Worm (Caenorhabditis elegans) whole organism, young adult: Measurements from ENCODE around the gene fut-8.

ENCODE experiments used
- B0035.1 ChIP-seq: sonication (generic microtip); optimal IDR thresholded peaks from 2 replicates; lab custom pipeline; 2016; ENCODE audit warnings: missing genetic modification characterization, mild to moderate bottlenecking, missing compliant biosample characterization, missing genotype, missing genetic modification reagents
- C17E4.6 ChIP-seq: fragments of 200-800 bp; sonication (Bioruptor generic); IDR thresholded peaks from 2 replicates; pipeline ENCODE4 v1.3.6; 2022; ENCODE audit warnings: missing genetic modification reagents, missing genetic modification characterization, missing compliant biosample characterization
- D2030.7 ChIP-seq: fragments of 200-800 bp; sonication (Bioruptor generic); IDR thresholded peaks from 2 replicates; pipeline ENCODE4 v1.3.6; 2022; ENCODE audit warnings: missing genetic modification reagents, missing genetic modification characterization, missing compliant biosample characterization
- F10E7.11 ChIP-seq: sonication (generic microtip); optimal IDR thresholded peaks from 2 replicates; lab custom pipeline; 2017; ENCODE audit warnings: mild to moderate bottlenecking, missing genetic modification characterization, moderate library complexity, missing compliant biosample characterization
- F22D6.2 ChIP-seq: sonication (generic microtip); optimal IDR thresholded peaks from 2 replicates; lab custom pipeline; 2016; ENCODE audit warnings: mild to moderate bottlenecking, missing genetic modification characterization, missing compliant biosample characterization
- F37B4.10 ChIP-seq: fragments of 200-800 bp; sonication (Bioruptor generic); IDR thresholded peaks from 2 replicates; pipeline ENCODE4 v1.3.6; 2022; ENCODE audit warnings: missing genetic modification characterization, missing compliant biosample characterization
- F57C9.4 ChIP-seq: sonication (generic microtip); optimal IDR thresholded peaks from 2 replicates; lab custom pipeline; 2017; ENCODE audit warnings: mild to moderate bottlenecking, missing genetic modification characterization, missing compliant biosample characterization
- K12H6.12 ChIP-seq: fragments of 200-800 bp; sonication (Bioruptor generic); optimal IDR thresholded peaks from 2 replicates; lab custom pipeline; 2018; ENCODE audit warnings: mild to moderate bottlenecking, missing genetic modification characterization, missing compliant biosample characterization
- T26A5.8 ChIP-seq: sonication (generic microtip); optimal IDR thresholded peaks from 2 replicates; lab custom pipeline; 2016; ENCODE audit warnings: missing genetic modification characterization, missing compliant biosample characterization
- Y53F4B.3 ChIP-seq: fragments of 200-800 bp; sonication (Bioruptor generic); IDR thresholded peaks from 2 replicates; pipeline ENCODE4 v1.3.6; 2022; ENCODE audit warnings: missing genetic modification reagents, missing genetic modification characterization, missing compliant biosample characterization
- Y67H2A.10 ChIP-seq: fragments of 200-800 bp; sonication (Bioruptor generic); conservative IDR thresholded peaks from 2 replicates; pipeline ENCODE4 v1.3.6; 2022; ENCODE audit warnings: missing genetic modification reagents, missing genetic modification characterization, missing compliant biosample characterization
- Y79H2A.3 ChIP-seq: fragments of 200-800 bp; sonication (Bioruptor generic); conservative IDR thresholded peaks from 2 replicates; pipeline ENCODE4 v1.3.6; 2022; ENCODE audit warnings: missing genetic modification reagents, missing genetic modification characterization, missing compliant biosample characterization
- ZK185.1 ChIP-seq: sonication (generic microtip); optimal IDR thresholded peaks from 2 replicates; lab custom pipeline; 2016; ENCODE audit warnings: mild to moderate bottlenecking, missing genetic modification characterization, missing compliant biosample characterization; ENCODE audit not compliant: poor library complexity, severe bottlenecking
- aptf-3 ChIP-seq: fragments of 200-800 bp; sonication (Bioruptor generic); IDR thresholded peaks from 2 replicates; pipeline ENCODE4 v1.3.6; 2022; ENCODE audit warnings: missing genetic modification characterization, missing compliant biosample characterization
- athp-1 ChIP-seq: sonication (generic microtip); optimal IDR thresholded peaks from 2 replicates; lab custom pipeline; 2017; ENCODE audit warnings: mild to moderate bottlenecking, missing genetic modification characterization, missing compliant biosample characterization
- cebp-2 ChIP-seq: fragments of 200-800 bp; sonication (Bioruptor generic); IDR thresholded peaks from 2 replicates; pipeline ENCODE4 v1.3.6; 2022; ENCODE audit warnings: missing genetic modification characterization, missing compliant biosample characterization
- chd-7 ChIP-seq: sonication (generic microtip); optimal IDR thresholded peaks from 2 replicates; lab custom pipeline; 2016; ENCODE audit warnings: mild to moderate bottlenecking, missing genetic modification characterization, moderate library complexity, missing compliant biosample characterization
- die-1 ChIP-seq: sonication (generic microtip); optimal IDR thresholded peaks from 2 replicates; lab custom pipeline; 2016; ENCODE audit warnings: missing genotype, mild to moderate bottlenecking, missing genetic modification characterization, missing compliant biosample characterization
- dox-1 ChIP-seq: fragments of 200-800 bp; sonication (Bioruptor generic); IDR thresholded peaks from 2 replicates; pipeline ENCODE4 v1.3.6; 2022; ENCODE audit warnings: missing genetic modification reagents, missing genetic modification characterization, missing compliant biosample characterization
- efl-1 ChIP-seq: fragments of 150-350 bp; optimal IDR thresholded peaks from 2 replicates; lab custom pipeline; 2014; ENCODE audit warnings: missing biosample characterization, missing genetic modification reagents, missing genetic modification characterization
- ekl-4 ChIP-seq: fragments of 200-800 bp; sonication (Bioruptor generic); IDR thresholded peaks from 2 replicates; pipeline ENCODE4 v1.3.6; 2022; ENCODE audit warnings: missing genetic modification reagents, missing genetic modification characterization, missing compliant biosample characterization
- hlh-12 ChIP-seq: sonication (generic microtip); optimal IDR thresholded peaks from 2 replicates; lab custom pipeline; 2016; ENCODE audit warnings: missing genetic modification characterization, missing compliant biosample characterization
- lin-35 ChIP-seq, 3 experiments: fragments of 150-350 bp in 2 of 3; sonication (generic microtip) in 1 of 3; optimal IDR thresholded peaks; 2 replicates each; lab custom pipeline; 2014 to 2018; ENCODE audit warnings: missing biosample characterization in 3 of 3, missing genetic modification characterization in 3 of 3, missing genetic modification reagents in 3 of 3
- lin-54 ChIP-seq: fragments of 200-800 bp; sonication (Bioruptor generic); optimal IDR thresholded peaks from 2 replicates; lab custom pipeline; 2018; ENCODE audit warnings: mild to moderate bottlenecking, missing genetic modification characterization, missing compliant biosample characterization
- lir-1 ChIP-seq: fragments of 200-800 bp; sonication (Bioruptor generic); conservative IDR thresholded peaks from 2 replicates; pipeline ENCODE4 v1.3.6; 2022; ENCODE audit warnings: missing genetic modification reagents, missing genetic modification characterization, missing compliant biosample characterization
- lsy-27 ChIP-seq: sonication (generic microtip); optimal IDR thresholded peaks from 2 replicates; lab custom pipeline; 2017; ENCODE audit warnings: missing genetic modification characterization, mild to moderate bottlenecking, missing compliant biosample characterization, antibody characterized with exemption, missing genotype, borderline replicate concordance; ENCODE audit not compliant: insufficient read depth
- madf-3 ChIP-seq: fragments of 200-800 bp; sonication (Bioruptor generic); IDR thresholded peaks from 2 replicates; pipeline ENCODE4 v1.3.6; 2022; ENCODE audit warnings: missing genetic modification reagents, missing genetic modification characterization, missing compliant biosample characterization
- nfya-1 ChIP-seq: sonication (generic microtip); optimal IDR thresholded peaks from 2 replicates; lab custom pipeline; 2017; ENCODE audit warnings: antibody characterized with exemption, missing compliant biosample characterization, missing genetic modification characterization, borderline replicate concordance; ENCODE audit not compliant: insufficient read depth
- nhr-120 ChIP-seq: fragments of 200-800 bp; sonication (Bioruptor generic); IDR thresholded peaks from 2 replicates; pipeline ENCODE4 v1.3.6; 2022; ENCODE audit warnings: missing genetic modification characterization, missing compliant biosample characterization
- nhr-80 ChIP-seq: sonication (generic microtip); optimal IDR thresholded peaks from 2 replicates; lab custom pipeline; 2016; ENCODE audit warnings: missing genetic modification characterization, missing compliant biosample characterization
- rcor-1 ChIP-seq: fragments of 200-800 bp; sonication (Bioruptor generic); IDR thresholded peaks from 2 replicates; pipeline ENCODE4 v1.3.6; 2022; ENCODE audit warnings: missing genetic modification reagents, missing genetic modification characterization, missing compliant biosample characterization
- sea-2 ChIP-seq: fragments of 200-800 bp; sonication (Bioruptor generic); IDR thresholded peaks from 2 replicates; pipeline ENCODE4 v1.3.6; 2022; ENCODE audit warnings: missing genetic modification characterization, missing compliant biosample characterization
- snpc-4 ChIP-seq, 5 experiments: fragments of 150-350 bp in 1 of 5; sonication (generic microtip) in 4 of 5; optimal IDR thresholded peaks; 2 replicates each; lab custom pipeline; 2014 to 2018; ENCODE audit warnings: missing genetic modification characterization in 5 of 5, missing biosample characterization in 3 of 5, antibody characterized with exemption in 2 of 5, mild to moderate bottlenecking in 2 of 5, missing compliant biosample characterization in 2 of 5, missing genotype in 2 of 5, moderate library complexity in 2 of 5, missing genetic modification reagents in 1 of 5
- sptf-2 ChIP-seq: fragments of 200-800 bp; sonication (Bioruptor generic); optimal IDR thresholded peaks from 2 replicates; lab custom pipeline; 2018; ENCODE audit warnings: mild to moderate bottlenecking, missing genetic modification characterization, missing compliant biosample characterization
- zfh-2 ChIP-seq: fragments of 200-800 bp; sonication (Bioruptor generic); conservative IDR thresholded peaks from 2 replicates; pipeline ENCODE4 v1.3.6; 2022; ENCODE audit warnings: missing genetic modification reagents, missing genetic modification characterization, missing compliant biosample characterization
- ztf-25 ChIP-seq: fragments of 200-800 bp; sonication (Bioruptor generic); IDR thresholded peaks from 2 replicates; pipeline ENCODE4 v1.3.6; 2022; ENCODE audit warnings: missing genetic modification reagents, missing genetic modification characterization, missing compliant biosample characterization
- ztf-28 ChIP-seq: fragments of 200-800 bp; sonication (Bioruptor generic); IDR thresholded peaks from 2 replicates; pipeline ENCODE4 v1.3.6; 2022; ENCODE audit warnings: missing genetic modification reagents, missing genetic modification characterization, missing compliant biosample characterization

fut-8 gene

DNA sequence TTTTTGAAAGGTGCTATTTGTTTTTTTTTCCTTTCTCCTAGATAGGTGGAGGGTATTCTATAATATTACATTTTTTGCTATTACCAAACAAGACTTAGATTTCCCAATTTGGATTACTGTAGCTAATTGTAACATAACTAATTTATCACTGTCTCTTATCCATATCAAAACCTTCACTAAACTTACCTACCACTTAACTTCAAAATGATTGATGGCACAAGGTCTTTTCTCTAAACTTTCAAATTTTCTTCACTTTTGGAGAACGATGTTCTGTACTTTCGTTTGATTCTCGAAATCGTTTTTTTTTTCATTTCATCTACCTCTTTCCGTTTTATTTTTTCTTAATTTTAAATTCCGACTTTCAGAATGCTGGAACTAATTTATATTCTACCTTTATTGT, 6.9 kb downstream of the fut-8 start, which contains the start of gene dhs-16:
dhs-16 (plus strand) TSS at position 366 of the 400 bp plus-strand sequence.
- TF ChIP-seq sea-2 (GFP tag; lab: Robert Waterston, UW) (no peak), ZK185.1 (tag; lab: Kevin White, UChicago) (no peak), efl-1 (no peak), F10E7.11 (tag; lab: Kevin White, UChicago) (no peak), ztf-28 (no peak), Y67H2A.10 (GFP tag; lab: Robert Waterston, UW) (no peak)

DNA sequence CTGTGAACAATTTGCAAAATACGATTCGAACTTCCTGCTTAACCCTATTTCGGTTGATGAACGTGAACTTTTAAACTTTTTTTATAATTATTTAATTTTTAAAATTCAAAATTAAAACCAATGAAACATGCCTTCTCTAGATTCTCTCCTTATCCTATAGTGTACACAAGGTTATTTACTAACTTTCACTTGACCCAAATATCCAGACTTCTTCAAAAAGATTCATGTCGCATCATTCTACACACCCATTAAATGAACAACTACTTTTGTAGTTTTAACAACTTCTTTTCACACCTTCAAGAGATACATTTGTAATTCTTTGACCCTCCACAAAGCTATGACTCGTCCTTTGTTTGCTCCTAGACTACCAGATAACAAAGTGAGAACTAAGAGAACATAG, 7.6 kb downstream of the fut-8 start:
- no peak for TF ChIP-seq lir-1 (GFP tag; lab: Robert Waterston, UW)
- no peak for TF ChIP-seq nhr-120 (GFP tag; lab: Robert Waterston, UW)
- TF ChIP-seq F57C9.4 (tag; lab: Kevin White, UChicago): no peak
- no peak for TF ChIP-seq snpc-4 (GFP tag; optimal IDR thresholded peaks at IDR 0.05; lab: Kevin White, UChicago)
- no peak for TF ChIP-seq snpc-4 (tag; optimal IDR thresholded peaks at IDR 0.05; lab: Kevin White, UChicago)
- TF ChIP-seq F37B4.10: no peak
- no peak for TF ChIP-seq madf-3 (GFP tag; lab: Robert Waterston, UW)
- no peak for TF ChIP-seq lin-54
- TF ChIP-seq cebp-2: no peak
- TF ChIP-seq D2030.7 (GFP tag; lab: Robert Waterston, UW): no peak
- no peak for TF ChIP-seq aptf-3
- TF ChIP-seq C17E4.6 (GFP tag; lab: Robert Waterston, UW): no peak
- no peak for TF ChIP-seq nfya-1 (tag; lab: Kevin White, UChicago)
- no peak for TF ChIP-seq T26A5.8 (tag; lab: Kevin White, UChicago)
- TF ChIP-seq athp-1 (tag; lab: Kevin White, UChicago): no peak
- TF ChIP-seq die-1 (tag; lab: Kevin White, UChicago): no peak

DNA sequence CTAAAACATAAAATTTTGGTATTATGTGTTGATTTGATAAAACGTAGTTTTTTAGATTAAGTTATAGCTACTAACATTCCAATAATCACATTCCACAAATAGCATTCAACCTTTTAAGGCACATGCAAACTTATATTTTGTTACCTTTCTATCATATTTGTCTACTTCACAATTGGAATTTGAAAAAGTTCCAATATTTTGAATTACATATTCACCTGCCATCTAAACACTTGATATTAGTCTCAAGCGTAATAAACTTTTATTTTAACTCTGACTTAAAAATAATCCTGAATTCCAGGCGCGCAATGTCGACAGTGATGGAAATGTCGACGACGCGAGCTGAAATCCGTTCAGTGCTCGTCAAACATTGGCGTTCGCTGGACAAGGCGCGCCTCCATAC, 14.6 kb downstream of the fut-8 start, which contains the start of gene acy-2:
acy-2 (plus strand) TSS at position 301 of the 400 bp plus-strand sequence.
- TF ChIP-seq ztf-25 (GFP tag; lab: Robert Waterston, UW) (no peak), ekl-4 (GFP tag; lab: Robert Waterston, UW) (no peak), lin-35 (GFP tag; optimal IDR thresholded peaks at IDR 0.05; lab: Kevin White, UChicago) (no peak), chd-7 (tag; lab: Kevin White, UChicago) (no peak), lsy-27 (tag; lab: Kevin White, UChicago) (no peak), nfya-1 (tag; lab: Kevin White, UChicago) (no peak), lin-54 (no peak), zfh-2 (GFP tag; lab: Robert Waterston, UW) (no peak)

DNA sequence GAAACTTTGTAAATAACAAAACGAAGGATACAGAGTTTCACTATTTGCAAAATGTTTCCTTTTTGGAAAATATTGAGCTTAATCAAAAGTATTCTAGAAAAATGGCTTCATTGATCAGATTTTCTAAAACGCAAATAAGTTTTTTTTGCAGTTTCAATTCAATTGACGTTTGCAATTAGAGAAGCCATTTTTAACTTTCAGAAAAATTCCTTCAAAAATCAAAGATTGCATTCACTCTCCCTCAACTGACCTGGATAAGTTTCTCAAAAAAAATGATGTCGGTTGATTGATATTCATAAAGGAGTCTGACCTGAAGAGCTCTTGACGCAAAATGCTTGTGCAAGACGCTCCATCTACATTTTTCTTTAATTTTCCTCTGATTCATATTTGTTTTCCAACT, 16.6 kb downstream of the fut-8 start:
- TF ChIP-seq aptf-3 (no peak), ztf-25 (GFP tag; lab: Robert Waterston, UW) (no peak), nhr-80 (tag; lab: Kevin White, UChicago) (no peak), B0035.1 (tag; lab: Kevin White, UChicago) (no peak), Y79H2A.3 (no peak), hlh-12 (no peak), rcor-1 (GFP tag; lab: Robert Waterston, UW) (no peak), Y53F4B.3 (GFP tag; lab: Robert Waterston, UW) (no peak), snpc-4 (GFP tag; optimal IDR thresholded peaks at IDR 0.05; lab: Kevin White, UChicago) (no peak), snpc-4 (tag; optimal IDR thresholded peaks at IDR 0.05; lab: Kevin White, UChicago) (no peak), dox-1 (GFP tag; lab: Robert Waterston, UW) (no peak), sptf-2 (no peak), F22D6.2 (tag; lab: Kevin White, UChicago) (no peak), F57C9.4 (tag; lab: Kevin White, UChicago) (no peak), K12H6.12 (tag; lab: Kevin White, UChicago) (no peak)
